Fruit fly (Drosophila melanogaster) whole organism, embryonic: ENCODE data around the gene His3.3A.

Source experiments
- Aef1 ChIP-seq: fragments of 200-800 bp; sonication (Bioruptor generic); IDR thresholded peaks from 3 replicates; pipeline ENCODE4 v1.3.6; 2022; ENCODE audit warnings: missing biosample characterization, missing genetic modification characterization
- Asciz ChIP-seq: fragments of 200-800 bp; sonication (Bioruptor generic); optimal IDR thresholded peaks from 2 replicates; lab custom pipeline; 2017; ENCODE audit warnings: missing biosample characterization, mild to moderate bottlenecking, missing genetic modification characterization, missing genetic modification reagents
- Bgb ChIP-seq: fragments of 200-800 bp; sonication (Bioruptor generic); IDR thresholded peaks from 2 replicates; pipeline ENCODE4 v1.3.6; 2022; ENCODE audit warnings: missing biosample characterization, missing genetic modification characterization; ENCODE audit not compliant: partially characterized antibody
- CG10267 ChIP-seq: fragments of 200-800 bp; sonication (Bioruptor generic); optimal IDR thresholded peaks from 2 replicates; lab custom pipeline; 2018; ENCODE audit warnings: missing biosample characterization, mild to moderate bottlenecking, missing genetic modification characterization, moderate library complexity
- CG10543 ChIP-seq: fragments of 200-800 bp; sonication (Bioruptor generic); optimal IDR thresholded peaks from 3 replicates; lab custom pipeline; 2017; ENCODE audit warnings: missing biosample characterization, mild to moderate bottlenecking, missing genetic modification characterization, moderate library complexity
- CG10654 ChIP-seq: fragments of 200-800 bp; sonication (Bioruptor generic); optimal IDR thresholded peaks from 2 replicates; lab custom pipeline; 2016; ENCODE audit warnings: missing biosample characterization, missing genetic modification characterization
- CG11093 ChIP-seq: fragments of 200-800 bp; sonication (Bioruptor generic); IDR thresholded peaks from 3 replicates; pipeline ENCODE4 v1.3.6; 2022; ENCODE audit warnings: missing biosample characterization, missing genetic modification characterization
- CG1233 ChIP-seq: fragments of 200-800 bp; sonication (Bioruptor generic); optimal IDR thresholded peaks from 4 replicates; lab custom pipeline; 2018; ENCODE audit warnings: missing biosample characterization, mild to moderate bottlenecking, missing genetic modification characterization
- CG15696 ChIP-seq: fragments of 200-800 bp; sonication (Bioruptor generic); optimal IDR thresholded peaks from 2 replicates; lab custom pipeline; 2019; ENCODE audit warnings: missing biosample characterization, mild to moderate bottlenecking, missing genetic modification characterization, moderate library complexity
- CG1832 ChIP-seq: fragments of 200-800 bp; sonication (Bioruptor generic); optimal IDR thresholded peaks from 2 replicates; lab custom pipeline; 2017; ENCODE audit warnings: missing biosample characterization, mild to moderate bottlenecking, missing genetic modification characterization, inconsistent platforms
- CG2199 ChIP-seq: fragments of 200-800 bp; sonication (Bioruptor generic); IDR thresholded peaks from 3 replicates; pipeline ENCODE4 v1.3.6; 2022; ENCODE audit warnings: missing biosample characterization, missing genetic modification characterization
- CG2678 ChIP-seq: fragments of 200-800 bp; sonication (Bioruptor generic); optimal IDR thresholded peaks from 3 replicates; lab custom pipeline; 2019; ENCODE audit warnings: missing biosample characterization, mild to moderate bottlenecking, missing genetic modification characterization, moderate library complexity
- CG4328 ChIP-seq: fragments of 200-800 bp; sonication (Bioruptor generic); optimal IDR thresholded peaks from 3 replicates; lab custom pipeline; 2017; ENCODE audit warnings: missing biosample characterization, missing genetic modification reagents, missing genetic modification characterization
- CG4707 ChIP-seq: fragments of 200-800 bp; sonication (Bioruptor generic); optimal IDR thresholded peaks from 2 replicates; lab custom pipeline; 2018; ENCODE audit warnings: missing biosample characterization, mild to moderate bottlenecking, missing genetic modification characterization, moderate library complexity
- CG5180 ChIP-seq: fragments of 200-800 bp; sonication (Bioruptor generic); optimal IDR thresholded peaks from 3 replicates; lab custom pipeline; 2017; ENCODE audit warnings: missing biosample characterization, missing genetic modification characterization, mild to moderate bottlenecking, moderate library complexity, missing genetic modification reagents
- CG6254 ChIP-seq: fragments of 200-800 bp; sonication (Bioruptor generic); optimal IDR thresholded peaks from 3 replicates; lab custom pipeline; 2017; ENCODE audit warnings: mild to moderate bottlenecking, missing biosample characterization, missing genetic modification reagents, missing genetic modification characterization
- Chrac-16 ChIP-seq: fragments of 200-800 bp; sonication (Bioruptor generic); optimal IDR thresholded peaks from 3 replicates; lab custom pipeline; 2016; ENCODE audit warnings: missing biosample characterization, missing genetic modification characterization
- Elba2 ChIP-seq: fragments of 200-800 bp; sonication (Bioruptor generic); optimal IDR thresholded peaks from 3 replicates; lab custom pipeline; 2016; ENCODE audit warnings: missing biosample characterization, missing genetic modification characterization
- HLH3B ChIP-seq: fragments of 200-800 bp; sonication (Bioruptor generic); IDR thresholded peaks from 2 replicates; pipeline ENCODE4 v1.3.6; 2022; ENCODE audit warnings: missing biosample characterization, missing genetic modification characterization
- HmgD ChIP-seq: fragments of 200-800 bp; sonication (Bioruptor generic); optimal IDR thresholded peaks from 3 replicates; lab custom pipeline; 2016; ENCODE audit warnings: missing biosample characterization, missing genetic modification characterization
- NFAT ChIP-seq: fragments of 200-800 bp; sonication (Bioruptor generic); IDR thresholded peaks from 2 replicates; pipeline ENCODE4 v1.3.6; 2022; ENCODE audit warnings: missing biosample characterization, missing genetic modification characterization
- Nf-YB ChIP-seq: fragments of 200-800 bp; sonication (Bioruptor generic); optimal IDR thresholded peaks from 3 replicates; lab custom pipeline; 2019; ENCODE audit warnings: missing biosample characterization, mild to moderate bottlenecking, missing genetic modification characterization, moderate library complexity
- Ravus ChIP-seq: fragments of 200-800 bp; sonication (Bioruptor generic); IDR thresholded peaks from 2 replicates; pipeline ENCODE4 v1.3.6; 2022; ENCODE audit warnings: missing biosample characterization, missing genetic modification characterization
- Usf ChIP-seq: fragments of 200-800 bp; sonication (Bioruptor generic); optimal IDR thresholded peaks from 2 replicates; lab custom pipeline; 2017; ENCODE audit warnings: missing genotype, missing biosample characterization, missing genetic modification characterization
- ara ChIP-seq: fragments of 200-800 bp; sonication (Bioruptor generic); IDR thresholded peaks from 2 replicates; pipeline ENCODE4 v1.3.6; 2022; ENCODE audit warnings: missing biosample characterization, missing genetic modification characterization
- az2 ChIP-seq: fragments of 200-800 bp; sonication (Bioruptor generic); optimal IDR thresholded peaks from 3 replicates; lab custom pipeline; 2016; ENCODE audit warnings: missing biosample characterization, missing genetic modification characterization
- caup ChIP-seq: fragments of 200-800 bp; sonication (Bioruptor generic); optimal IDR thresholded peaks from 3 replicates; lab custom pipeline; 2017; ENCODE audit warnings: missing biosample characterization, mild to moderate bottlenecking, missing genetic modification characterization, moderate library complexity; ENCODE audit not compliant: severe bottlenecking
- crol ChIP-seq: fragments of 200-800 bp; sonication (Bioruptor generic); IDR thresholded peaks from 2 replicates; pipeline ENCODE4 v1.3.6; 2022; ENCODE audit warnings: missing biosample characterization, missing genetic modification characterization
- disco-r ChIP-seq: fragments of 200-800 bp; sonication (Bioruptor generic); optimal IDR thresholded peaks from 2 replicates; lab custom pipeline; 2016; ENCODE audit warnings: missing biosample characterization, missing genetic modification characterization
- dm ChIP-seq: fragments of 200-800 bp; sonication (Bioruptor generic); optimal IDR thresholded peaks from 3 replicates; lab custom pipeline; 2016; ENCODE audit warnings: missing biosample characterization, missing genetic modification characterization
- ewg ChIP-seq: fragments of 200-800 bp; sonication (Bioruptor generic); optimal IDR thresholded peaks from 3 replicates; lab custom pipeline; 2017; ENCODE audit warnings: mild to moderate bottlenecking, missing biosample characterization, missing genetic modification reagents, missing genetic modification characterization
- gce ChIP-seq: fragments of 200-800 bp; sonication (Bioruptor generic); IDR thresholded peaks from 3 replicates; pipeline ENCODE4 v1.3.6; 2022; ENCODE audit warnings: missing biosample characterization, missing genetic modification characterization
- grau ChIP-seq: fragments of 200-800 bp; optimal IDR thresholded peaks from 3 replicates; lab custom pipeline; 2019; ENCODE audit warnings: missing biosample characterization, mild to moderate bottlenecking, missing genetic modification characterization, moderate library complexity
- h ChIP-seq: fragments of >200 bp; optimal IDR thresholded peaks from 2 replicates; lab custom pipeline; 2017
- insv ChIP-seq, 2 experiments: fragments of 200-800 bp; sonication (Bioruptor generic); optimal IDR thresholded peaks; 3 replicates each; lab custom pipeline; 2016 to 2018; ENCODE audit warnings: missing biosample characterization in 2 of 2, missing genetic modification characterization in 2 of 2
- jumu ChIP-seq: fragments of 200-800 bp; sonication (Bioruptor generic); optimal IDR thresholded peaks from 3 replicates; lab custom pipeline; 2016; ENCODE audit warnings: missing biosample characterization, missing genetic modification characterization
- mam ChIP-seq: fragments of 200-800 bp; sonication (Bioruptor generic); optimal IDR thresholded peaks from 3 replicates; lab custom pipeline; 2016; ENCODE audit warnings: missing biosample characterization, missing genetic modification characterization
- otp ChIP-seq: fragments of 200-800 bp; sonication (Bioruptor generic); IDR thresholded peaks from 3 replicates; pipeline ENCODE4, ENCODE4 v1.3.6; 2022; ENCODE audit warnings: missing biosample characterization, missing genetic modification characterization
- pb ChIP-seq: fragments of 200-800 bp; sonication (Bioruptor generic); optimal IDR thresholded peaks from 3 replicates; lab custom pipeline; 2016; ENCODE audit warnings: missing biosample characterization, missing genetic modification characterization
- prd ChIP-seq, 3 experiments: fragments of >200 bp in 2 of 3; fragments of 200-800 bp in 1 of 3; sonication (Bioruptor generic) in 1 of 3; optimal IDR thresholded peaks in 2 of 3; IDR thresholded peaks in 1 of 3; 2 replicates in 2 of 3; 3 replicates in 1 of 3; pipeline versions ENCODE4 v1.3.6 to Lab custom; 2017 to 2022; ENCODE audit warnings: missing biosample characterization in 1 of 3, missing genetic modification characterization in 1 of 3
- ro ChIP-seq: fragments of 200-800 bp; sonication (Bioruptor generic); IDR thresholded peaks from 2 replicates; pipeline ENCODE4 v1.3.6; 2022; ENCODE audit warnings: missing biosample characterization, missing genetic modification characterization
- sens ChIP-seq: fragments of 200-800 bp; sonication (Bioruptor generic); peaks from one replicate; lab custom pipeline; 2016; ENCODE audit warnings: missing biosample characterization, missing genetic modification characterization
- slp2 ChIP-seq: fragments of 200-800 bp; sonication (Bioruptor generic); optimal IDR thresholded peaks from 2 replicates; lab custom pipeline; 2016; ENCODE audit warnings: missing biosample characterization, missing genetic modification characterization
- tgo ChIP-seq: fragments of 200-800 bp; sonication (Bioruptor generic); IDR thresholded peaks from 3 replicates; pipeline ENCODE4 v1.3.6; 2022; ENCODE audit warnings: missing biosample characterization, missing genetic modification characterization
- twi ChIP-seq: fragments of 200-800 bp; optimal IDR thresholded peaks from 2 replicates; lab custom pipeline; 2019; ENCODE audit warnings: missing biosample characterization, mild to moderate bottlenecking, missing genetic modification characterization, moderate library complexity
- wek ChIP-seq: fragments of 200-800 bp; sonication (Bioruptor generic); optimal IDR thresholded peaks from 3 replicates; lab custom pipeline; 2018; ENCODE audit warnings: missing biosample characterization, mild to moderate bottlenecking, missing genetic modification characterization, moderate library complexity
- z ChIP-seq: fragments of 200-800 bp; sonication (Bioruptor generic); IDR thresholded peaks from 3 replicates; pipeline ENCODE4 v1.3.6; 2022; ENCODE audit warnings: missing biosample characterization, missing genetic modification characterization

Gene His3.3A

dm6 chr2L:5092145-5092544, 37.3 kb downstream of the His3.3A start (continued):
- TF ChIP-seq slp2 (GFP tag; lab: Kevin White, UChicago) = no peak
- no peak for TF ChIP-seq prd (optimal IDR thresholded peaks at IDR 0.05; lab: Kevin White, UChicago)
- TF ChIP-seq prd (GFP tag; IDR thresholded peaks at IDR 0.05; lab: Robert Waterston, UW) = no peak
- TF ChIP-seq pb (GFP tag; lab: Kevin White, UChicago) = no peak
- peak; percentile 44; the same call in 1 of the 2 replicates for TF ChIP-seq NFAT (GFP tag; lab: Robert Waterston, UW)
- TF ChIP-seq wek (GFP tag; lab: Kevin White, UChicago) = no peak
- TF ChIP-seq HmgD (GFP tag; lab: Kevin White, UChicago) = no peak
- TF ChIP-seq grau = no peak
- no peak for TF ChIP-seq CG10654 (GFP tag; lab: Kevin White, UChicago)

dm6 chr2L:5092597-5092991, 37.7 kb downstream of the His3.3A start:
- no peak for TF ChIP-seq caup (GFP tag; lab: Kevin White, UChicago)
- TF ChIP-seq Elba2 (GFP tag; lab: Kevin White, UChicago) = peak; percentile 60
- TF ChIP-seq CG6254 (GFP tag; lab: Kevin White, UChicago) = no peak
- TF ChIP-seq CG10543 (GFP tag; lab: Kevin White, UChicago) = no peak
- peak; percentile 72 to 95 for TF ChIP-seq insv (GFP tag; optimal IDR thresholded peaks at IDR 0.05; lab: Kevin White, UChicago)
- peak; percentile 1 for TF ChIP-seq sens
- no peak for TF ChIP-seq tgo

- TF ChIP-seq dm (GFP tag; lab: Kevin White, UChicago) = peak; percentile 20
- peak; percentile 56 for TF ChIP-seq crol (GFP tag; lab: Robert Waterston, UW)
- no peak for TF ChIP-seq mam (GFP tag; lab: Kevin White, UChicago)
- peak; percentile 18 for TF ChIP-seq CG1233 (GFP tag; lab: Kevin White, UChicago)
- TF ChIP-seq CG11093 (GFP tag; lab: Robert Waterston, UW) = no peak
- TF ChIP-seq ewg = peak; percentile 35
- no peak for TF ChIP-seq Ravus
- no peak for TF ChIP-seq CG15696 (tag; lab: Kevin White, UChicago)
- TF ChIP-seq Chrac-16 (GFP tag; lab: Kevin White, UChicago) = no peak
- no peak for TF ChIP-seq Aef1
- no peak for TF ChIP-seq otp
- no peak for TF ChIP-seq ro (GFP tag; lab: Robert Waterston, UW)
- peak; percentile 5 for TF ChIP-seq jumu (GFP tag; lab: Kevin White, UChicago)
- TF ChIP-seq Bgb (GFP tag; lab: Robert Waterston, UW) = peak; percentile 31; the same call in 1 of the 2 replicates
- TF ChIP-seq Usf (GFP tag; lab: Kevin White, UChicago) = no peak
- peak; percentile 77 for TF ChIP-seq CG1832 (GFP tag; lab: Kevin White, UChicago)
- no peak for TF ChIP-seq CG4328 (GFP tag; lab: Kevin White, UChicago)
- TF ChIP-seq CG10267 (tag; lab: Kevin White, UChicago) = no peak
- no peak for TF ChIP-seq disco-r (GFP tag; lab: Kevin White, UChicago)
- TF ChIP-seq h = no peak
- TF ChIP-seq z (GFP tag; lab: Robert Waterston, UW) = 0 out of 3 replicates have a peak, but pooled peaks have one; percentile 17
- TF ChIP-seq CG5180 = peak; percentile 30
- no peak for TF ChIP-seq az2
- peak; percentile 47 for TF ChIP-seq Nf-YB
- no peak for TF ChIP-seq CG4707 (GFP tag; lab: Kevin White, UChicago)
- no peak for TF ChIP-seq gce
- peak; percentile 30 for TF ChIP-seq CG2678 (tag; lab: Kevin White, UChicago)
- TF ChIP-seq ara (GFP tag; lab: Robert Waterston, UW) = peak; percentile 6; the same call in 1 of the 2 replicates
- TF ChIP-seq Asciz (GFP tag; lab: Kevin White, UChicago) = no peak
- TF ChIP-seq CG2199 (GFP tag; lab: Robert Waterston, UW) = no peak
- TF ChIP-seq twi (tag; lab: Kevin White, UChicago) = peak; percentile 66
- no peak for TF ChIP-seq HLH3B (GFP tag; lab: Robert Waterston, UW)
Measured at dm6 chr2L:5092992-5093695, 38.3 kb downstream of the His3.3A start, which contains the start of gene Pgant5. TSS of gene Pgant5 (minus strand) at chr2L:5093592.
